Fruit fly (Drosophila melanogaster) whole organism, pupa: ENCODE measurements around the gene CG4593.

Experiments
- CG10348 ChIP-seq: fragments of 200-800 bp; sonication (Bioruptor generic); IDR thresholded peaks from 2 replicates; pipeline ENCODE4 v1.3.6; 2022; ENCODE audit warnings: missing biosample characterization, missing genetic modification characterization
- CG12605 ChIP-seq: fragments of 200-800 bp; sonication (Bioruptor generic); IDR thresholded peaks from 2 replicates; pipeline ENCODE4 v1.3.6; 2022; ENCODE audit warnings: missing biosample characterization, missing genetic modification characterization
- CG13204 ChIP-seq: fragments of 200-800 bp; sonication (Bioruptor generic); optimal IDR thresholded peaks from 2 replicates; lab custom pipeline; 2018; ENCODE audit warnings: missing biosample characterization, mild to moderate bottlenecking, missing genetic modification characterization, moderate library complexity
- CG14655 ChIP-seq: fragments of 200-800 bp; sonication (Bioruptor generic); optimal IDR thresholded peaks from 3 replicates; lab custom pipeline; 2017; ENCODE audit warnings: mild to moderate bottlenecking, missing biosample characterization, missing genetic modification reagents, missing genetic modification characterization
- CG15710 ChIP-seq: fragments of 200-800 bp; sonication (Bioruptor generic); optimal IDR thresholded peaks from 2 replicates; lab custom pipeline; 2018; ENCODE audit warnings: missing biosample characterization, mild to moderate bottlenecking, missing genetic modification characterization, moderate library complexity
- CG17806 ChIP-seq: fragments of 200-800 bp; sonication (Bioruptor generic); optimal IDR thresholded peaks from 2 replicates; lab custom pipeline; 2018; ENCODE audit warnings: missing biosample characterization, mild to moderate bottlenecking, missing genetic modification characterization, moderate library complexity
- CG32121 ChIP-seq: fragments of 200-800 bp; sonication (Bioruptor generic); IDR thresholded peaks from 2 replicates; pipeline ENCODE4 v1.3.6; 2022; ENCODE audit warnings: missing biosample characterization, missing genetic modification characterization
- CG34367 ChIP-seq: fragments of 200-800 bp; sonication (Bioruptor generic); optimal IDR thresholded peaks from 2 replicates; lab custom pipeline; 2018; ENCODE audit warnings: missing biosample characterization, mild to moderate bottlenecking, missing genetic modification characterization
- CG4496 ChIP-seq: fragments of 200-800 bp; sonication (Bioruptor generic); IDR thresholded peaks from 3 replicates; pipeline ENCODE4 v1.3.6; 2022; ENCODE audit warnings: missing biosample characterization, missing genetic modification characterization
- CG8159 ChIP-seq: fragments of 200-800 bp; sonication (Bioruptor generic); optimal IDR thresholded peaks from 3 replicates; lab custom pipeline; 2018; ENCODE audit warnings: missing biosample characterization, mild to moderate bottlenecking, missing genetic modification characterization, moderate library complexity
- CG8301 ChIP-seq: fragments of 200-800 bp; sonication (Bioruptor generic); optimal IDR thresholded peaks from 2 replicates; lab custom pipeline; 2018; ENCODE audit warnings: missing biosample characterization, mild to moderate bottlenecking, missing genetic modification characterization
- CG9948 ChIP-seq: fragments of 200-800 bp; sonication (Bioruptor generic); optimal IDR thresholded peaks from 2 replicates; lab custom pipeline; 2018; ENCODE audit warnings: missing biosample characterization, mild to moderate bottlenecking, missing genetic modification characterization, moderate library complexity
- D1 ChIP-seq: fragments of 200-800 bp; sonication (Bioruptor generic); optimal IDR thresholded peaks from 2 replicates; lab custom pipeline; 2018; ENCODE audit warnings: missing biosample characterization, mild to moderate bottlenecking, missing genetic modification characterization, moderate library complexity
- EcR ChIP-seq: fragments of 200-800 bp; sonication (Bioruptor generic); optimal IDR thresholded peaks from 3 replicates; lab custom pipeline; 2019; ENCODE audit warnings: missing biosample characterization, missing genetic modification characterization, mild to moderate bottlenecking, moderate library complexity, missing genetic modification reagents
- Ets98B ChIP-seq: fragments of 200-800 bp; sonication (Bioruptor generic); IDR thresholded peaks from 2 replicates; pipeline ENCODE4 v1.3.6; 2022; ENCODE audit warnings: missing biosample characterization, missing genetic modification characterization
- Pif1A ChIP-seq: fragments of 200-800 bp; sonication (Bioruptor generic); optimal IDR thresholded peaks from 3 replicates; lab custom pipeline; 2016; ENCODE audit warnings: missing biosample characterization, missing genetic modification characterization
- Pif1B ChIP-seq: fragments of 200-800 bp; sonication (Bioruptor generic); optimal IDR thresholded peaks from 3 replicates; lab custom pipeline; 2016; ENCODE audit warnings: missing biosample characterization, missing genetic modification characterization
- Snoo ChIP-seq: fragments of 200-800 bp; sonication (Bioruptor generic); optimal IDR thresholded peaks from 3 replicates; lab custom pipeline; 2017; ENCODE audit warnings: missing biosample characterization, mild to moderate bottlenecking, missing genetic modification characterization, inconsistent platforms
- fd96Ca ChIP-seq: fragments of 200-800 bp; sonication (Bioruptor generic); IDR thresholded peaks from 3 replicates; pipeline ENCODE4 v1.3.6; 2022; ENCODE audit warnings: missing biosample characterization, missing genetic modification characterization
- gl ChIP-seq: fragments of 200-800 bp; sonication (Bioruptor generic); optimal IDR thresholded peaks from 2 replicates; lab custom pipeline; 2018; ENCODE audit warnings: missing biosample characterization, mild to moderate bottlenecking, missing genetic modification characterization
- rn ChIP-seq: fragments of 200-800 bp; sonication (Bioruptor generic); IDR thresholded peaks from 2 replicates; pipeline ENCODE4 v1.3.6; 2022; ENCODE audit warnings: missing biosample characterization, missing genetic modification characterization

The CG4593 gene

DNA sequence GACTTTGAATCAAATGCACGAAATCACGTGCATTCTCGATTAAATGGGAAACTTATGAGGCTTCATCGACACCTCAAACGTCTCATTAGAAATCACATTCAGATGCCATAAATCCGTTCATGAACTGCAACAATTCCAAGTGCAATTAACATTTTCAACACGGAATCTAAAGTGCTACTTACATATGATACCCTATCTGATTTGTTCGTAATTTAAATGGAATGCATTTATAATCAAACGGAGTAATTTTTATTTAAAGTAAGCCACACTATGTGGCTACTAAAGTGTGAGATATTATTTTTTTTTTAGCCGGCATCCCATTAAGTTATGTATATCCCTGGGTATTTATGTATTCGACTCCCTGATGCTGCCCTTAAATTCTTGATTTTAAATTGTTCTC is 6.0 kb upstream of the CG4593 start:
- TF ChIP-seq Snoo (no peak), CG8159 (tag; lab: Kevin White, UChicago) (peak; percentile 27), CG14655 (GFP tag; lab: Kevin White, UChicago) (peak; percentile 5), CG34367 (no peak), CG17806 (tag; lab: Kevin White, UChicago) (peak; percentile 20), Ets98B (GFP tag; lab: Robert Waterston, UW) (no peak), CG15710 (tag; lab: Kevin White, UChicago) (peak; percentile 26), CG9948 (tag; lab: Kevin White, UChicago) (peak; percentile 7), Pif1A (GFP tag; lab: Kevin White, UChicago) (peak; percentile 16)

DNA sequence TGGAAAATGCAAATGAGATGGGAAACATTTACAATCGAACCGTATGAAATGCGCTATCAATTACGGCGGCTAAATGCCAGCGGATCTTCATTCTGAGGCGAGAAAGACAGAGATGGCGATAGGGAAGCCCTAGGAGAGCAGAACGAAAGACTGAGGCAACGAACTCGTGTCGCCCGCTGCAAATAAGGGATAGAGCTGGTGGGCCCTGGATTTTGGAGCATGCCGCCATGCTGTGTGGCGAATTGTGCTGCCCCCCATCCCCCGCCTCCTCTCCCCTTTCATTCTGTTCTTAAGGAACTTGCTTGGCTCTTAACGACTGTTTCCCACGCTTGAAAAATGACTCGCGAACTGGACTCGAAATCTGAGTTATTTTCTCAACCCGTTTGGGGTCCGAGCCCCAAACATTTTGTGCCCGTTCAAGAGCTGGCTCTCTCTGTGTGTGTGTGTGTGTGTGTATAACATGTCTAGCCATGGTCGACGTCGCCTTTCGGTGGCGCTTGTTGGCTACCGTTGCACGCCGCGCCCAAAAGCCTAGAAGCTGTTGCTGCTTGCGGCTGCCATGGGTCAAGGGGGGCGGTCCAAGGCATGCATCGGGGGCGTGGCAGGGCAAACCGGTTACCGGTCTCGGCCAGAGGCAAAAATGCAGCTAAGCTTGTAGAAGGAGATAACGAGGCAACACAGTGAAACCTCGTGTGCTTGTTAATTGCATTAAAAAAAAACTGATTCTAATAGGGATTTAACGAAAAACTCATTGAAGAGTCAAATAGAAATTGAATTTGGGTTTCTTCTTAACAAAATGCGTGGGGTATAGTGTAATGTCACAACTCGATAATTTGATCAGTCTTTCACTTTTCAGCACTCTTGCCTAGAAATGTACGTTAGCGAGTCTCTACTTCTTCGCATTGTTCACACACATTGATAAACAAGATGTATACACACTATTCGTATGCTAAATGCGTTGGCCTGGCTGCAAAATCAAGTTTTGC is 5.3 kb upstream of the CG4593 start:
- TF ChIP-seq Ets98B (GFP tag; lab: Robert Waterston, UW) = peak; percentile 65
- peak; percentile 78 for TF ChIP-seq EcR
- TF ChIP-seq CG13204 (GFP tag; lab: Kevin White, UChicago) = no peak
- TF ChIP-seq CG15710 (tag; lab: Kevin White, UChicago) = peak; percentile 76
- TF ChIP-seq CG32121 = peak; percentile 75; the same call in 1 of the 2 replicates
- TF ChIP-seq fd96Ca (GFP tag; lab: Robert Waterston, UW) = peak; percentile 73; the same call in 2 of the 3 replicates
- TF ChIP-seq CG10348 = 0 out of 2 replicates have a peak, but pooled peaks have one; percentile 37
- peak; percentile 66 for TF ChIP-seq Pif1A (GFP tag; lab: Kevin White, UChicago)
- TF ChIP-seq CG4496 (GFP tag; lab: Robert Waterston, UW) = peak; percentile 78
- TF ChIP-seq Snoo = peak; percentile 56
- peak; percentile 69 for TF ChIP-seq CG17806 (tag; lab: Kevin White, UChicago)
- TF ChIP-seq Pif1B (GFP tag; lab: Kevin White, UChicago) = peak; percentile 9
- peak; percentile 74 for TF ChIP-seq CG9948 (tag; lab: Kevin White, UChicago)
- peak; percentile 77 for TF ChIP-seq CG14655 (GFP tag; lab: Kevin White, UChicago)
- TF ChIP-seq CG34367 = peak; percentile 66
- peak; percentile 73 for TF ChIP-seq CG8301
- peak; percentile 32; the same call in 1 of the 2 replicates for TF ChIP-seq rn (GFP tag; lab: Robert Waterston, UW)
- TF ChIP-seq D1 = no peak
- TF ChIP-seq CG8159 (tag; lab: Kevin White, UChicago) = peak; percentile 79
- TF ChIP-seq CG12605 (GFP tag; lab: Robert Waterston, UW) = no peak; the same call in 1 of the 2 replicates
- peak; percentile 58 for TF ChIP-seq gl (tag; lab: Kevin White, UChicago)

DNA sequence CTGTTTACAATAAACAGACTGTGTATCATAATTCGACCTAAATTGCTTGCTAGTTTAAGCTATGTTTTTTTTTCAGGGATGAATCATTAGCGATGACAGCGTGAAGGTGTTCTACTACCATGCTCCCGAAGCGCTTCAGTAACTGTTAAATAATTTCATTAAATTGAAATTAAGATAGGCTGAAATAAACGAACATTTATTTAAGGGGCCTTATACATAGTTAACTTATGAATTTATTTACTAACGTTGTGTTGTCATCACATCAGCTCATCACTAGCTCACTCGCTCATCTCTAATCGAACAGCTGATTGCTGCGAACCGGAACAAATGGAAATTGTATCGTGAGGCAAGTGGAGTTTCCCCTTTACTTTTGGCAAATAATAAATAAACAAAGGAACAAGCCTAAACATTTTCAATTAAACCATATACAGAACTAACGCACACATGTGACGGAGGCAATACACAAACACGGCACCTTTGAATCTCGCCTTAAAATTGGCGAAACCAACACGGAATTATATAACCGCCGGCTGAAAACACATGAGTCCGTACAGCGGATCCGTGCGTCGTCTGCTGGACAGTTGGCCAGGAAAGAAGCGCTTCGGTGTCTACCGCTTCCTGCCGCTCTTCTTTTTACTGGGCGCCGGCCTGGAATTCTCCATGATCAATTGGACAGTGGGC is 2.5 kb upstream of the CG4593 start, which contains the start of the genes cm, sloth1 and sloth2:
TSS of gene cm (minus strand) at position 83 of the 681 bp plus-strand sequence.
TSS of gene sloth1 (plus strand) at position 295 of the 681 bp plus-strand sequence.
TSS of gene sloth2 (plus strand) at position 295 of the 681 bp plus-strand sequence.
- TF ChIP-seq CG34367 (peak; percentile 77), fd96Ca (GFP tag; lab: Robert Waterston, UW) (peak; percentile 84), rn (GFP tag; lab: Robert Waterston, UW) (peak; percentile 34; the same call in 1 of the 2 replicates), CG15710 (tag; lab: Kevin White, UChicago) (peak; percentile 82), CG32121 (peak; percentile 85), Ets98B (GFP tag; lab: Robert Waterston, UW) (peak; percentile 78), Pif1A (GFP tag; lab: Kevin White, UChicago) (peak; percentile 83), Pif1B (GFP tag; lab: Kevin White, UChicago) (peak; percentile 80), gl (tag; lab: Kevin White, UChicago) (peak; percentile 50), CG9948 (tag; lab: Kevin White, UChicago) (peak; percentile 64), EcR (no peak), Snoo (peak; percentile 68), D1 (no peak), CG13204 (GFP tag; lab: Kevin White, UChicago) (peak; percentile 35), CG8159 (tag; lab: Kevin White, UChicago) (peak; percentile 76), CG12605 (GFP tag; lab: Robert Waterston, UW) (peak; percentile 62; the same call in 1 of the 2 replicates), CG17806 (tag; lab: Kevin White, UChicago) (peak; percentile 71), CG8301 (peak; percentile 72), CG14655 (GFP tag; lab: Kevin White, UChicago) (peak; percentile 75), CG10348 (no peak), CG4496 (GFP tag; lab: Robert Waterston, UW) (peak; percentile 84)

DNA sequence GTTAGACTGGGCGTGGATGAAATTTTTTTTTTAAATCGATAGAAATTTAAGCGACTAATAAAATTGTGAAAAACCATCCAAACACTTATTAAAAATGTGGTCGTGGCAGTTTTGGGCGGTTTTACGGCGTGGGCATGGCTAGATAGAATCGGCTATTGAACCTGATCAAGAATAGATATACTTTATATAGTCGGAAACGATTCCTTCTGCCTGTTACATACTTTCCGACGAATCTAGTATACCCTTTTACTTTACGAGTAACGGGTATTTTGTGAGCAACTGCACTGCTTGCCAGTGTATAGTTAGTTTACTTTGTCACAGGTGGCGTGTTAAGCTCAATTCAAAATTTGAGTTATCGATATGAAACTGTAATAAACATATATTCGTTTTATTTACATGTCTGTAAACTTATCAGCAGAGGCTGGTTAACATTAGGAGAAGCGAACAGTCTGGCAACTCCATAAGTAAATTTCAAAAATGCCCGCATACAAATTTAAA is 1.3 kb downstream of the CG4593 start:
- peak; percentile 29; the same call in 1 of the 3 replicates for TF ChIP-seq fd96Ca (GFP tag; lab: Robert Waterston, UW)
- TF ChIP-seq CG17806 (tag; lab: Kevin White, UChicago) = peak; percentile 21
- no peak for TF ChIP-seq CG14655 (GFP tag; lab: Kevin White, UChicago)
- peak; percentile 9 for TF ChIP-seq CG15710 (tag; lab: Kevin White, UChicago)
- no peak for TF ChIP-seq CG13204 (GFP tag; lab: Kevin White, UChicago)
- TF ChIP-seq CG8159 (tag; lab: Kevin White, UChicago) = peak; percentile 25
- TF ChIP-seq gl (tag; lab: Kevin White, UChicago) = no peak
- TF ChIP-seq CG32121 = peak; percentile 40; the same call in 1 of the 2 replicates
- no peak for TF ChIP-seq D1
- TF ChIP-seq Pif1B (GFP tag; lab: Kevin White, UChicago) = peak; percentile 35
- TF ChIP-seq CG4496 (GFP tag; lab: Robert Waterston, UW) = peak; percentile 68; the same call in 2 of the 3 replicates
- TF ChIP-seq CG12605 (GFP tag; lab: Robert Waterston, UW) = peak; percentile 33; the same call in 1 of the 2 replicates
- TF ChIP-seq CG9948 (tag; lab: Kevin White, UChicago) = peak; percentile 12
- no peak for TF ChIP-seq CG34367
- TF ChIP-seq Pif1A (GFP tag; lab: Kevin White, UChicago) = peak; percentile 61
- peak; percentile 65 for TF ChIP-seq Snoo
- TF ChIP-seq rn (GFP tag; lab: Robert Waterston, UW) = no peak
- no peak for TF ChIP-seq CG10348
- no peak for TF ChIP-seq EcR
- no peak for TF ChIP-seq CG8301
- peak; percentile 57 for TF ChIP-seq Ets98B (GFP tag; lab: Robert Waterston, UW)
